Fruit fly (Drosophila melanogaster) whole organism, adult: ENCODE data around the gene CG43394.

ENCODE experiments used
- CG11617 ChIP-seq: fragments of 200-800 bp; sonication (Bioruptor generic); optimal IDR thresholded peaks from 2 replicates; lab custom pipeline; 2017; ENCODE audit warnings: mild to moderate bottlenecking, missing biosample characterization, missing genetic modification reagents, missing genetic modification characterization
- CG12768 ChIP-seq: fragments of 200-800 bp; sonication (Bioruptor generic); optimal IDR thresholded peaks from 2 replicates; lab custom pipeline; 2017; ENCODE audit warnings: missing biosample characterization, missing genetic modification characterization, mild to moderate bottlenecking, moderate library complexity, missing genetic modification reagents
- CG14711 ChIP-seq: fragments of 200-800 bp; sonication (Bioruptor generic); optimal IDR thresholded peaks from 2 replicates; lab custom pipeline; 2018; ENCODE audit warnings: missing biosample characterization, mild to moderate bottlenecking, missing genetic modification characterization, moderate library complexity
- CG1620 ChIP-seq: fragments of 200-800 bp; sonication (Bioruptor generic); optimal IDR thresholded peaks from 2 replicates; lab custom pipeline; 2016; ENCODE audit warnings: missing biosample characterization, missing genetic modification characterization
- CG33017 ChIP-seq: fragments of 200-800 bp; sonication (Bioruptor generic); optimal IDR thresholded peaks from 2 replicates; lab custom pipeline; 2018; ENCODE audit warnings: missing biosample characterization, mild to moderate bottlenecking, missing genetic modification characterization, moderate library complexity
- CG5204 ChIP-seq: fragments of 200-800 bp; sonication (Bioruptor generic); optimal IDR thresholded peaks from 2 replicates; lab custom pipeline; 2016; ENCODE audit warnings: missing biosample characterization, missing genetic modification characterization
- CG7045 ChIP-seq: fragments of 200-800 bp; sonication (Bioruptor generic); optimal IDR thresholded peaks from 2 replicates; lab custom pipeline; 2017; ENCODE audit warnings: missing biosample characterization, mild to moderate bottlenecking, missing genetic modification characterization
- CG7101 ChIP-seq: fragments of 200-800 bp; sonication (Bioruptor generic); optimal IDR thresholded peaks from 2 replicates; lab custom pipeline; 2018; ENCODE audit warnings: missing biosample characterization, mild to moderate bottlenecking, missing genetic modification characterization, moderate library complexity
- Clk ChIP-seq: fragments of 200-800 bp; sonication (Bioruptor generic); optimal IDR thresholded peaks from 2 replicates; lab custom pipeline; 2017; ENCODE audit warnings: missing biosample characterization, missing genetic modification characterization
- Crg-1 ChIP-seq: fragments of 200-800 bp; sonication (Bioruptor generic); optimal IDR thresholded peaks from 2 replicates; lab custom pipeline; 2016; ENCODE audit warnings: missing biosample characterization, missing genetic modification characterization
- Hr96 ChIP-seq: fragments of 200-800 bp; sonication (Bioruptor generic); optimal IDR thresholded peaks from 2 replicates; lab custom pipeline; 2016; ENCODE audit warnings: missing biosample characterization, missing genetic modification characterization
- Mnt ChIP-seq: fragments of 200-800 bp; sonication (Bioruptor generic); optimal IDR thresholded peaks from 2 replicates; lab custom pipeline; 2016; ENCODE audit warnings: missing biosample characterization, mild to moderate bottlenecking, missing genetic modification characterization
- bab1 ChIP-seq: fragments of 200-800 bp; sonication (Bioruptor generic); optimal IDR thresholded peaks from 3 replicates; lab custom pipeline; 2019; ENCODE audit warnings: missing biosample characterization, mild to moderate bottlenecking, missing genetic modification characterization, moderate library complexity
- cic ChIP-seq: fragments of 200-800 bp; sonication (Bioruptor generic); optimal IDR thresholded peaks from 2 replicates; lab custom pipeline; 2017; ENCODE audit warnings: missing biosample characterization, mild to moderate bottlenecking, missing genetic modification characterization, moderate library complexity
- cnc ChIP-seq, 2 experiments: fragments of >200 bp; optimal IDR thresholded peaks; 2 replicates each; lab custom pipeline; 2017
- kay ChIP-seq: fragments of 200-800 bp; sonication (Bioruptor generic); peaks from one replicate; lab custom pipeline; 2016; ENCODE audit warnings: missing biosample characterization, missing genetic modification characterization, borderline replicate concordance
- ovo ChIP-seq: fragments of 200-800 bp; sonication (Bioruptor generic); optimal IDR thresholded peaks from 2 replicates; lab custom pipeline; 2016; ENCODE audit warnings: missing biosample characterization, missing genetic modification characterization
- pad ChIP-seq: fragments of 200-800 bp; sonication (Bioruptor generic); optimal IDR thresholded peaks from 3 replicates; lab custom pipeline; 2017; ENCODE audit warnings: missing biosample characterization, missing genetic modification characterization, mild to moderate bottlenecking, moderate library complexity, missing genetic modification reagents
- tj ChIP-seq: fragments of 200-800 bp; sonication (Bioruptor generic); optimal IDR thresholded peaks from 3 replicates; lab custom pipeline; 2017; ENCODE audit warnings: missing biosample characterization, mild to moderate bottlenecking, missing genetic modification characterization, moderate library complexity
- toe ChIP-seq: fragments of 200-800 bp; sonication (Bioruptor generic); optimal IDR thresholded peaks from 2 replicates; lab custom pipeline; 2016; ENCODE audit warnings: missing biosample characterization, missing genetic modification characterization

The CG43394 gene

dm6 chr2L:8123711-8124379, 21.7 kb upstream of the CG43394 start, which contains the start of the genes mon2 and CG8673:
Gene mon2 (minus strand): TSS chr2L:8124010.
Gene CG8673 (plus strand): TSS chr2L:8124329.
- TF ChIP-seq bab1 (peak; percentile 45), tj (peak; percentile 0), CG1620 (GFP tag; lab: Kevin White, UChicago) (no peak), Mnt (peak; percentile 3)

dm6 chr2L:8126849-8127602, 18.5 kb upstream of the CG43394 start, which contains the start of the genes CG12375 and CG8668:
Gene CG12375 (minus strand): TSS chr2L:8126890.
Gene CG8668 (plus strand): TSS chr2L:8127001.
- TF ChIP-seq CG33017 (tag; lab: Kevin White, UChicago): no peak
- TF ChIP-seq Hr96 (GFP tag; lab: Kevin White, UChicago): no peak
- TF ChIP-seq Clk (GFP tag; lab: Kevin White, UChicago): no peak
- peak; percentile 16 for TF ChIP-seq cic
- no peak for TF ChIP-seq CG12768
- no peak for TF ChIP-seq toe
- no peak for TF ChIP-seq Crg-1 (GFP tag; lab: Kevin White, UChicago)
- no peak for TF ChIP-seq CG5204 (GFP tag; lab: Kevin White, UChicago)
- TF ChIP-seq kay (GFP tag; lab: Kevin White, UChicago): no peak
- peak; percentile 2 for TF ChIP-seq CG7101
- TF ChIP-seq CG11617 (GFP tag; lab: Kevin White, UChicago): peak; percentile 34
- TF ChIP-seq Mnt: peak; percentile 12
- TF ChIP-seq bab1: peak; percentile 46
- no peak for TF ChIP-seq CG1620 (GFP tag; lab: Kevin White, UChicago)
- TF ChIP-seq ovo (GFP tag; lab: Kevin White, UChicago): no peak
- peak; percentile 26 for TF ChIP-seq CG14711
- no peak for TF ChIP-seq pad (GFP tag; lab: Kevin White, UChicago)
- no peak for TF ChIP-seq CG7045
- TF ChIP-seq tj: peak; percentile 27
- no peak for TF ChIP-seq cnc (optimal IDR thresholded peaks at IDR 0.05; lab: Kevin White, UChicago)

- TF ChIP-seq Crg-1 (GFP tag; lab: Kevin White, UChicago): no peak
- peak; percentile 90 for TF ChIP-seq kay (GFP tag; lab: Kevin White, UChicago)
Measured at dm6 chr2L:8128911-8129310, 16.6 kb upstream of the CG43394 start.

dm6 chr2L:8129996-8130641, 15.4 kb upstream of the CG43394 start:
- no peak for TF ChIP-seq Crg-1 (GFP tag; lab: Kevin White, UChicago)
- TF ChIP-seq toe: no peak
- TF ChIP-seq CG7045: no peak
- TF ChIP-seq Mnt: no peak
- TF ChIP-seq ovo (GFP tag; lab: Kevin White, UChicago): no peak
- TF ChIP-seq cnc (optimal IDR thresholded peaks at IDR 0.05; lab: Kevin White, UChicago): no peak

dm6 chr2L:8130729-8131128, 14.8 kb upstream of the CG43394 start:
- TF ChIP-seq CG14711 (peak; percentile 4), cic (no peak), Clk (GFP tag; lab: Kevin White, UChicago) (no peak), cnc (optimal IDR thresholded peaks at IDR 0.05; lab: Kevin White, UChicago) (no peak), CG12768 (no peak), bab1 (no peak), CG7101 (peak; percentile 43), Mnt (no peak), CG7045 (no peak), kay (GFP tag; lab: Kevin White, UChicago) (peak; percentile 94), CG1620 (GFP tag; lab: Kevin White, UChicago) (no peak), CG11617 (GFP tag; lab: Kevin White, UChicago) (peak; percentile 40), CG33017 (tag; lab: Kevin White, UChicago) (peak; percentile 66), toe (no peak), Hr96 (GFP tag; lab: Kevin White, UChicago) (no peak), Crg-1 (GFP tag; lab: Kevin White, UChicago) (no peak), CG5204 (GFP tag; lab: Kevin White, UChicago) (no peak), pad (GFP tag; lab: Kevin White, UChicago) (no peak), tj (no peak), ovo (GFP tag; lab: Kevin White, UChicago) (no peak)

dm6 chr2L:8133772-8134386, 11.7 kb upstream of the CG43394 start:
- TF ChIP-seq kay (GFP tag; lab: Kevin White, UChicago) (peak; percentile 74), bab1 (peak; percentile 38), pad (GFP tag; lab: Kevin White, UChicago) (no peak), CG7101 (no peak), ovo (GFP tag; lab: Kevin White, UChicago) (no peak), tj (no peak), cnc (optimal IDR thresholded peaks at IDR 0.05; lab: Kevin White, UChicago) (no peak), cic (no peak), Clk (GFP tag; lab: Kevin White, UChicago) (no peak), Crg-1 (GFP tag; lab: Kevin White, UChicago) (no peak), CG7045 (no peak), toe (no peak), CG11617 (GFP tag; lab: Kevin White, UChicago) (no peak), Mnt (no peak), Hr96 (GFP tag; lab: Kevin White, UChicago) (no peak)
